Fruit fly (Drosophila melanogaster) whole organism, embryonic: Measurements from ENCODE around the gene CG43439.

Experiments
- Ada2b ChIP-seq: fragments of 200-800 bp; sonication (Bioruptor generic); IDR thresholded peaks from 2 replicates; pipeline ENCODE4 v1.3.6; 2022; ENCODE audit warnings: missing biosample characterization, missing genetic modification characterization
- Adf1 ChIP-seq: fragments of 200-800 bp; sonication (Bioruptor generic); IDR thresholded peaks from 2 replicates; pipeline ENCODE4 v1.3.6; 2022; ENCODE audit warnings: missing biosample characterization, missing genetic modification characterization
- Asciz ChIP-seq: fragments of 200-800 bp; sonication (Bioruptor generic); optimal IDR thresholded peaks from 2 replicates; lab custom pipeline; 2017; ENCODE audit warnings: missing biosample characterization, mild to moderate bottlenecking, missing genetic modification characterization, missing genetic modification reagents
- CG10147 ChIP-seq: fragments of 200-800 bp; sonication (Bioruptor generic); optimal IDR thresholded peaks from 2 replicates; lab custom pipeline; 2019; ENCODE audit warnings: missing biosample characterization, mild to moderate bottlenecking, missing genetic modification characterization, moderate library complexity
- CG10543 ChIP-seq: fragments of 200-800 bp; sonication (Bioruptor generic); optimal IDR thresholded peaks from 3 replicates; lab custom pipeline; 2017; ENCODE audit warnings: missing biosample characterization, mild to moderate bottlenecking, missing genetic modification characterization, moderate library complexity
- CG11696 ChIP-seq: fragments of 200-800 bp; sonication (Bioruptor generic); IDR thresholded peaks from 2 replicates; pipeline ENCODE4 v1.3.6; 2022; ENCODE audit warnings: missing biosample characterization, missing genetic modification characterization
- CG12219 ChIP-seq: fragments of 200-800 bp; sonication (Bioruptor generic); optimal IDR thresholded peaks from 3 replicates; lab custom pipeline; 2018; ENCODE audit warnings: missing biosample characterization, mild to moderate bottlenecking, missing genetic modification characterization
- CG12391 ChIP-seq: fragments of 200-800 bp; sonication (Bioruptor generic); optimal IDR thresholded peaks from 3 replicates; lab custom pipeline; 2018; ENCODE audit warnings: missing biosample characterization, mild to moderate bottlenecking, missing genetic modification characterization, moderate library complexity
- CG12659 ChIP-seq: fragments of 200-800 bp; sonication (Bioruptor generic); optimal IDR thresholded peaks from 3 replicates; lab custom pipeline; 2017; ENCODE audit warnings: mild to moderate bottlenecking, missing biosample characterization, missing genetic modification reagents, missing genetic modification characterization
- CG13894 ChIP-seq: fragments of 200-800 bp; sonication (Bioruptor generic); optimal IDR thresholded peaks from 3 replicates; lab custom pipeline; 2018; ENCODE audit warnings: missing biosample characterization, mild to moderate bottlenecking, missing genetic modification characterization, moderate library complexity
- CG14441 ChIP-seq: fragments of 200-800 bp; sonication (Bioruptor generic); IDR thresholded peaks from 2 replicates; pipeline ENCODE4 v1.3.6; 2022; ENCODE audit warnings: missing biosample characterization, missing genetic modification characterization
- CG1603 ChIP-seq: fragments of 200-800 bp; sonication (Bioruptor generic); optimal IDR thresholded peaks from 2 replicates; lab custom pipeline; 2019; ENCODE audit warnings: missing biosample characterization, mild to moderate bottlenecking, missing genetic modification characterization, moderate library complexity
- CG17328 ChIP-seq: fragments of 200-800 bp; sonication (Bioruptor generic); IDR thresholded peaks from 2 replicates; pipeline ENCODE4 v1.3.6; 2022; ENCODE audit warnings: missing biosample characterization, missing genetic modification characterization
- CG17361 ChIP-seq: fragments of 200-800 bp; sonication (Bioruptor generic); IDR thresholded peaks from 3 replicates; pipeline ENCODE4 v1.3.6; 2022; ENCODE audit warnings: missing biosample characterization, missing genetic modification characterization
- CG17802 ChIP-seq: fragments of 200-800 bp; sonication (Bioruptor generic); optimal IDR thresholded peaks from 2 replicates; lab custom pipeline; 2018; ENCODE audit warnings: missing biosample characterization, mild to moderate bottlenecking, missing genetic modification characterization, moderate library complexity
- CG18599 ChIP-seq: fragments of 200-800 bp; sonication (Bioruptor generic); optimal IDR thresholded peaks from 3 replicates; lab custom pipeline; 2017; ENCODE audit warnings: missing biosample characterization, missing genetic modification characterization, mild to moderate bottlenecking, moderate library complexity, missing genetic modification reagents
- CG2889 ChIP-seq: fragments of 200-800 bp; sonication (Bioruptor generic); IDR thresholded peaks from 3 replicates; pipeline ENCODE4 v1.3.6; 2022; ENCODE audit warnings: missing biosample characterization, missing genetic modification characterization
- CG30403 ChIP-seq: fragments of 200-800 bp; sonication (Bioruptor generic); optimal IDR thresholded peaks from 3 replicates; lab custom pipeline; 2016; ENCODE audit warnings: missing biosample characterization, missing genetic modification characterization
- CG3281 ChIP-seq: fragments of 200-800 bp; sonication (Bioruptor generic); optimal IDR thresholded peaks from 3 replicates; lab custom pipeline; 2017; ENCODE audit warnings: missing biosample characterization, mild to moderate bottlenecking, missing genetic modification characterization
- CG34422 ChIP-seq: fragments of 200-800 bp; sonication (Bioruptor generic); IDR thresholded peaks from 3 replicates; pipeline ENCODE4 v1.3.6; 2022; ENCODE audit warnings: missing biosample characterization, missing genetic modification characterization
- CG3726 ChIP-seq: fragments of 200-800 bp; sonication (Bioruptor generic); IDR thresholded peaks from 3 replicates; pipeline ENCODE4, ENCODE4 v1.3.6; 2022; ENCODE audit warnings: missing biosample characterization, missing genetic modification characterization
- CG42726 ChIP-seq: fragments of 200-800 bp; sonication (Bioruptor generic); IDR thresholded peaks from 2 replicates; pipeline ENCODE4 v1.3.6; 2022; ENCODE audit warnings: missing biosample characterization, missing genetic modification characterization; ENCODE audit not compliant: partially characterized antibody
- CG5180 ChIP-seq: fragments of 200-800 bp; sonication (Bioruptor generic); optimal IDR thresholded peaks from 3 replicates; lab custom pipeline; 2017; ENCODE audit warnings: missing biosample characterization, missing genetic modification characterization, mild to moderate bottlenecking, moderate library complexity, missing genetic modification reagents
- CG8478 ChIP-seq: fragments of >200 bp; optimal IDR thresholded peaks from 2 replicates; lab custom pipeline; 2018
- CTCF ChIP-seq: fragments of 200-800 bp; sonication (Bioruptor generic); optimal IDR thresholded peaks from 2 replicates; lab custom pipeline; 2017; ENCODE audit warnings: missing biosample characterization, mild to moderate bottlenecking, missing genetic modification characterization, moderate library complexity
- Dp ChIP-seq: fragments of 200-800 bp; sonication (Bioruptor generic); optimal IDR thresholded peaks from 2 replicates; lab custom pipeline; 2018; ENCODE audit warnings: missing biosample characterization, mild to moderate bottlenecking, missing genetic modification characterization, moderate library complexity
- Dref ChIP-seq: fragments of 200-800 bp; sonication (Bioruptor generic); IDR thresholded peaks from 2 replicates; pipeline ENCODE4 v1.3.6; 2022; ENCODE audit warnings: missing biosample characterization, missing genetic modification characterization
- Drgx ChIP-seq: fragments of 200-800 bp; sonication (Bioruptor generic); IDR thresholded peaks from 2 replicates; pipeline ENCODE4 v1.3.6; 2022; ENCODE audit warnings: missing biosample characterization, missing genetic modification characterization
- Fer3 ChIP-seq: fragments of 200-800 bp; sonication (Bioruptor generic); optimal IDR thresholded peaks from 2 replicates; lab custom pipeline; 2018; ENCODE audit warnings: missing biosample characterization, mild to moderate bottlenecking, missing genetic modification characterization, moderate library complexity
- Hmr ChIP-seq: fragments of 200-800 bp; sonication (Bioruptor generic); optimal IDR thresholded peaks from 3 replicates; lab custom pipeline; 2017; ENCODE audit warnings: mild to moderate bottlenecking, missing biosample characterization, missing genetic modification reagents, missing genetic modification characterization
- MTF-1 ChIP-seq: fragments of 200-800 bp; sonication (Bioruptor generic); optimal IDR thresholded peaks from 2 replicates; lab custom pipeline; 2018; ENCODE audit warnings: missing biosample characterization, mild to moderate bottlenecking, missing genetic modification characterization, borderline replicate concordance
- Meics ChIP-seq: fragments of 200-800 bp; sonication (Bioruptor generic); optimal IDR thresholded peaks from 2 replicates; lab custom pipeline; 2017; ENCODE audit warnings: missing biosample characterization, mild to moderate bottlenecking, missing genetic modification characterization
- NFAT ChIP-seq: fragments of 200-800 bp; sonication (Bioruptor generic); IDR thresholded peaks from 2 replicates; pipeline ENCODE4 v1.3.6; 2022; ENCODE audit warnings: missing biosample characterization, missing genetic modification characterization
- Taf1 ChIP-seq: fragments of 200-800 bp; sonication (Bioruptor generic); IDR thresholded peaks from 2 replicates; pipeline ENCODE4 v1.3.6; 2022; ENCODE audit warnings: missing biosample characterization, missing genetic modification characterization
- chm ChIP-seq: fragments of 200-800 bp; sonication (Bioruptor generic); IDR thresholded peaks from 2 replicates; pipeline ENCODE4 v1.3.6; 2022; ENCODE audit warnings: missing biosample characterization, missing genetic modification characterization
- dmrt99B ChIP-seq: fragments of 200-800 bp; sonication (Bioruptor generic); optimal IDR thresholded peaks from 2 replicates; lab custom pipeline; 2018; ENCODE audit warnings: missing biosample characterization, mild to moderate bottlenecking, missing genetic modification characterization, moderate library complexity
- hb ChIP-seq: fragments of 200-800 bp; sonication (Bioruptor generic); IDR thresholded peaks from 3 replicates; pipeline ENCODE4 v1.3.6; 2022; ENCODE audit warnings: missing biosample characterization, missing genetic modification characterization; ENCODE audit not compliant: partially characterized antibody
- lmd ChIP-seq: fragments of 200-800 bp; sonication (Bioruptor generic); IDR thresholded peaks from 2 replicates; pipeline ENCODE4 v1.3.6; 2022; ENCODE audit warnings: missing biosample characterization, missing genetic modification characterization
- lov ChIP-seq, 2 experiments: fragments of 200-800 bp in 1 of 2; fragments of >200 bp in 1 of 2; sonication (Bioruptor generic) in 1 of 2; IDR thresholded peaks in 1 of 2; optimal IDR thresholded peaks in 1 of 2; 2 replicates in 1 of 2; 3 replicates in 1 of 2; pipeline versions ENCODE4 v1.3.6 to Lab custom; 2017 to 2022; ENCODE audit warnings: missing biosample characterization in 1 of 2, missing genetic modification characterization in 1 of 2
- mam ChIP-seq: fragments of 200-800 bp; sonication (Bioruptor generic); optimal IDR thresholded peaks from 3 replicates; lab custom pipeline; 2016; ENCODE audit warnings: missing biosample characterization, missing genetic modification characterization
- otp ChIP-seq: fragments of 200-800 bp; sonication (Bioruptor generic); IDR thresholded peaks from 3 replicates; pipeline ENCODE4, ENCODE4 v1.3.6; 2022; ENCODE audit warnings: missing biosample characterization, missing genetic modification characterization
- pum ChIP-seq: fragments of 200-800 bp; sonication (Bioruptor generic); optimal IDR thresholded peaks from 2 replicates; lab custom pipeline; 2016; ENCODE audit warnings: missing biosample characterization, missing genetic modification characterization
- sob ChIP-seq: fragments of 200-800 bp; sonication (Bioruptor generic); IDR thresholded peaks from 2 replicates; pipeline ENCODE4 v1.3.6; 2022; ENCODE audit warnings: missing biosample characterization, missing genetic modification characterization
- sr ChIP-seq: fragments of 200-800 bp; sonication (Bioruptor generic); IDR thresholded peaks from 3 replicates; pipeline ENCODE4 v1.3.6; 2022; ENCODE audit warnings: missing biosample characterization, missing genetic modification characterization
- stwl ChIP-seq: fragments of 200-800 bp; sonication (Bioruptor generic); optimal IDR thresholded peaks from 3 replicates; lab custom pipeline; 2018; ENCODE audit warnings: missing biosample characterization, mild to moderate bottlenecking, missing genetic modification characterization, moderate library complexity
- tgo ChIP-seq: fragments of 200-800 bp; sonication (Bioruptor generic); IDR thresholded peaks from 3 replicates; pipeline ENCODE4 v1.3.6; 2022; ENCODE audit warnings: missing biosample characterization, missing genetic modification characterization
- tin ChIP-seq: fragments of 200-800 bp; sonication (Bioruptor generic); optimal IDR thresholded peaks from 3 replicates; lab custom pipeline; 2016; ENCODE audit warnings: missing biosample characterization, missing genetic modification characterization
- zfh1 ChIP-seq: fragments of 200-800 bp; sonication (Bioruptor generic); IDR thresholded peaks from 3 replicates; pipeline ENCODE4 v1.3.6; 2022; ENCODE audit warnings: missing biosample characterization, missing genetic modification characterization

Gene CG43439

DNA sequence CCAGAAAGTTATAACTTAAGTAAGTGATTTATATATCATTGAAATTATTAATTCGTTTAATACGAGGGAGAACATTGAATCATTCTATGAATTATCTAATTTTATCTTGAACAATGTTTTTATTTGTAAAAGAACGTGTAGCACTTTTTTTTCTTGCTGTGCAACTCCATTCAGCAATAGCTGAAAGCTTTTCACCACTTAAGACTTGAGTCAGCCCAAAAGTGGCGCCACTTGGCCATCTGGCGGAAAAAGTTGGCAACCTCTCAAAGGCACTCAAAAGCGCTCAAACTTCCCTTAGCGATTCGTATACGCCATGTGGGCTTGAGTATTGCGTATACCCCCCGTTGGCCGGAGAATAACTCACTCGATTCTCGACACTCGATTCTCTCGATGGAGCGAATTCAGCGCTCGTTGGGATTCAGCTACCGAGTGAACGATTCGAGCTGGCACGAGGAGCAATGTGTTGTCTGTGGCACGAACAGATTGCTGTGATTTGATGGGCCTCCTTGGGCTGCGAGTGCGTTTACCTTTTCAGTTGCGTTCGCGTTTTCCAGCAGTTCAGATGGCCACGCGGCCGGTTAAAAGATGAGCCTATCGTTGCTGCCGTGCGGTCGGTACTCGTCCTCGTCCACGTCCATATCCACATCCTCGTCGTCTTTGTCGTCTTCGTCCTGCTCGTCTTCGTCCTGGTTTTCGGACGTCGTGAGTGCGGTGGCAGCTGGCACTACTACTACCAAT lies 29.4 kb upstream of the CG43439 start (continued):
- TF ChIP-seq CG13894 (tag; lab: Kevin White, UChicago) = peak; percentile 31
- TF ChIP-seq CTCF (GFP tag; lab: Kevin White, UChicago) = peak; percentile 93
- TF ChIP-seq lov (optimal IDR thresholded peaks at IDR 0.05; lab: Kevin White, UChicago) = no peak
- 0 out of 3 replicates have a peak, but pooled peaks have one; percentile 9 for TF ChIP-seq lov (GFP tag; IDR thresholded peaks at IDR 0.05; lab: Robert Waterston, UW)
- no peak for TF ChIP-seq Adf1 (GFP tag; lab: Robert Waterston, UW)
- no peak for TF ChIP-seq CG8478 (lab: Kevin White, UChicago)
- no peak for TF ChIP-seq tin
- peak; percentile 69 for TF ChIP-seq sob (GFP tag; lab: Robert Waterston, UW)
- TF ChIP-seq lmd (GFP tag; lab: Robert Waterston, UW) = peak; percentile 21; the same call in 1 of the 2 replicates
- TF ChIP-seq Fer3 (tag; lab: Kevin White, UChicago) = no peak
- TF ChIP-seq otp (GFP tag; lab: Robert Waterston, UW) = 0 out of 3 replicates have a peak, but pooled peaks have one; percentile 23
- TF ChIP-seq CG42726 = no peak
- peak; percentile 24 for TF ChIP-seq mam
- TF ChIP-seq Dref (GFP tag; lab: Robert Waterston, UW) = no peak
- TF ChIP-seq pum = no peak
- peak; percentile 71 for TF ChIP-seq CG14441 (GFP tag; lab: Robert Waterston, UW)
- TF ChIP-seq Dp (GFP tag; lab: Kevin White, UChicago) = no peak
- TF ChIP-seq CG10147 (GFP tag; lab: Kevin White, UChicago) = no peak
- no peak for TF ChIP-seq sr (GFP tag; lab: Robert Waterston, UW)
- TF ChIP-seq Meics (GFP tag; lab: Kevin White, UChicago) = peak; percentile 37
- TF ChIP-seq CG11696 = peak; percentile 52
- no peak for TF ChIP-seq CG2889 (GFP tag; lab: Robert Waterston, UW)
- TF ChIP-seq CG3726 (GFP tag; lab: Robert Waterston, UW) = 0 out of 3 replicates have a peak, but pooled peaks have one; percentile 6
- TF ChIP-seq CG30403 = peak; percentile 23
- peak; percentile 68 for TF ChIP-seq CG17328 (GFP tag; lab: Robert Waterston, UW)
- peak; percentile 53; the same call in 1 of the 3 replicates for TF ChIP-seq zfh1 (GFP tag; lab: Robert Waterston, UW)
- peak; percentile 57 for TF ChIP-seq NFAT (GFP tag; lab: Robert Waterston, UW)
- peak; percentile 64; the same call in 2 of the 3 replicates for TF ChIP-seq tgo (GFP tag; lab: Robert Waterston, UW)
- TF ChIP-seq MTF-1 = peak; percentile 14
- no peak for TF ChIP-seq stwl (tag; lab: Kevin White, UChicago)
- peak; percentile 10 for TF ChIP-seq CG1603 (tag; lab: Kevin White, UChicago)
- peak; percentile 44 for TF ChIP-seq CG12391 (tag; lab: Kevin White, UChicago)
- TF ChIP-seq Hmr = peak; percentile 28
- no peak for TF ChIP-seq CG10543 (GFP tag; lab: Kevin White, UChicago)
- TF ChIP-seq CG17361 (GFP tag; lab: Robert Waterston, UW) = 0 out of 3 replicates have a peak, but pooled peaks have one; percentile 32
- TF ChIP-seq chm (GFP tag; lab: Robert Waterston, UW) = peak; percentile 65; the same call in 1 of the 2 replicates
- TF ChIP-seq CG18599 = peak; percentile 5
- peak; percentile 42 for TF ChIP-seq CG12219
- peak; percentile 25 for TF ChIP-seq dmrt99B (tag; lab: Kevin White, UChicago)
- 0 out of 2 replicates have a peak, but pooled peaks have one; percentile 9 for TF ChIP-seq Ada2b
- TF ChIP-seq Drgx (GFP tag; lab: Robert Waterston, UW) = peak; percentile 27; the same call in 1 of the 2 replicates
- peak; percentile 1 for TF ChIP-seq CG5180 (GFP tag; lab: Kevin White, UChicago)
- peak; percentile 35 for TF ChIP-seq CG12659 (GFP tag; lab: Kevin White, UChicago)
- TF ChIP-seq CG3281 = peak; percentile 23
- no peak for TF ChIP-seq CG17802 (tag; lab: Kevin White, UChicago)
- TF ChIP-seq Taf1 (GFP tag; lab: Robert Waterston, UW) = peak; percentile 41; the same call in 1 of the 2 replicates
- TF ChIP-seq hb (GFP tag; lab: Robert Waterston, UW) = no peak
- TF ChIP-seq CG34422 (GFP tag; lab: Robert Waterston, UW) = 0 out of 3 replicates have a peak, but pooled peaks have one; percentile 26
- peak; percentile 40 for TF ChIP-seq Asciz (GFP tag; lab: Kevin White, UChicago)
